Fruit fly (Drosophila melanogaster) whole organism, adult: ENCODE results near the gene Plod.

Experiments used
- CG11617 ChIP-seq: fragments of 200-800 bp; sonication (Bioruptor generic); optimal IDR thresholded peaks from 2 replicates; lab custom pipeline; 2017; ENCODE audit warnings: mild to moderate bottlenecking, missing biosample characterization, missing genetic modification reagents, missing genetic modification characterization
- CG12768 ChIP-seq: fragments of 200-800 bp; sonication (Bioruptor generic); optimal IDR thresholded peaks from 2 replicates; lab custom pipeline; 2017; ENCODE audit warnings: missing biosample characterization, missing genetic modification characterization, mild to moderate bottlenecking, moderate library complexity, missing genetic modification reagents
- CG14711 ChIP-seq: fragments of 200-800 bp; sonication (Bioruptor generic); optimal IDR thresholded peaks from 2 replicates; lab custom pipeline; 2018; ENCODE audit warnings: missing biosample characterization, mild to moderate bottlenecking, missing genetic modification characterization, moderate library complexity
- CG1620 ChIP-seq: fragments of 200-800 bp; sonication (Bioruptor generic); optimal IDR thresholded peaks from 2 replicates; lab custom pipeline; 2016; ENCODE audit warnings: missing biosample characterization, missing genetic modification characterization
- CG33017 ChIP-seq: fragments of 200-800 bp; sonication (Bioruptor generic); optimal IDR thresholded peaks from 2 replicates; lab custom pipeline; 2018; ENCODE audit warnings: missing biosample characterization, mild to moderate bottlenecking, missing genetic modification characterization, moderate library complexity
- CG5204 ChIP-seq: fragments of 200-800 bp; sonication (Bioruptor generic); optimal IDR thresholded peaks from 2 replicates; lab custom pipeline; 2016; ENCODE audit warnings: missing biosample characterization, missing genetic modification characterization
- CG7045 ChIP-seq: fragments of 200-800 bp; sonication (Bioruptor generic); optimal IDR thresholded peaks from 2 replicates; lab custom pipeline; 2017; ENCODE audit warnings: missing biosample characterization, mild to moderate bottlenecking, missing genetic modification characterization
- CG7101 ChIP-seq: fragments of 200-800 bp; sonication (Bioruptor generic); optimal IDR thresholded peaks from 2 replicates; lab custom pipeline; 2018; ENCODE audit warnings: missing biosample characterization, mild to moderate bottlenecking, missing genetic modification characterization, moderate library complexity
- Clk ChIP-seq: fragments of 200-800 bp; sonication (Bioruptor generic); optimal IDR thresholded peaks from 2 replicates; lab custom pipeline; 2017; ENCODE audit warnings: missing biosample characterization, missing genetic modification characterization
- Crg-1 ChIP-seq: fragments of 200-800 bp; sonication (Bioruptor generic); optimal IDR thresholded peaks from 2 replicates; lab custom pipeline; 2016; ENCODE audit warnings: missing biosample characterization, missing genetic modification characterization
- Hr96 ChIP-seq: fragments of 200-800 bp; sonication (Bioruptor generic); optimal IDR thresholded peaks from 2 replicates; lab custom pipeline; 2016; ENCODE audit warnings: missing biosample characterization, missing genetic modification characterization
- Mnt ChIP-seq: fragments of 200-800 bp; sonication (Bioruptor generic); optimal IDR thresholded peaks from 2 replicates; lab custom pipeline; 2016; ENCODE audit warnings: missing biosample characterization, mild to moderate bottlenecking, missing genetic modification characterization
- bab1 ChIP-seq: fragments of 200-800 bp; sonication (Bioruptor generic); optimal IDR thresholded peaks from 3 replicates; lab custom pipeline; 2019; ENCODE audit warnings: missing biosample characterization, mild to moderate bottlenecking, missing genetic modification characterization, moderate library complexity
- cic ChIP-seq: fragments of 200-800 bp; sonication (Bioruptor generic); optimal IDR thresholded peaks from 2 replicates; lab custom pipeline; 2017; ENCODE audit warnings: missing biosample characterization, mild to moderate bottlenecking, missing genetic modification characterization, moderate library complexity
- cnc ChIP-seq, 2 experiments: fragments of >200 bp; optimal IDR thresholded peaks; 2 replicates each; lab custom pipeline; 2017
- kay ChIP-seq: fragments of 200-800 bp; sonication (Bioruptor generic); peaks from one replicate; lab custom pipeline; 2016; ENCODE audit warnings: missing biosample characterization, missing genetic modification characterization, borderline replicate concordance
- ovo ChIP-seq: fragments of 200-800 bp; sonication (Bioruptor generic); optimal IDR thresholded peaks from 2 replicates; lab custom pipeline; 2016; ENCODE audit warnings: missing biosample characterization, missing genetic modification characterization
- pad ChIP-seq: fragments of 200-800 bp; sonication (Bioruptor generic); optimal IDR thresholded peaks from 3 replicates; lab custom pipeline; 2017; ENCODE audit warnings: missing biosample characterization, missing genetic modification characterization, mild to moderate bottlenecking, moderate library complexity, missing genetic modification reagents
- tj ChIP-seq: fragments of 200-800 bp; sonication (Bioruptor generic); optimal IDR thresholded peaks from 3 replicates; lab custom pipeline; 2017; ENCODE audit warnings: missing biosample characterization, mild to moderate bottlenecking, missing genetic modification characterization, moderate library complexity
- toe ChIP-seq: fragments of 200-800 bp; sonication (Bioruptor generic); optimal IDR thresholded peaks from 2 replicates; lab custom pipeline; 2016; ENCODE audit warnings: missing biosample characterization, missing genetic modification characterization

The Plod gene

dm6 chr3L:11243292-11243670 lies 37.5 kb upstream of the Plod start:
- no peak for TF ChIP-seq CG11617 (GFP tag; lab: Kevin White, UChicago)
- no peak for TF ChIP-seq Mnt
- TF ChIP-seq cnc (optimal IDR thresholded peaks at IDR 0.05; lab: Kevin White, UChicago) = no peak
- no peak for TF ChIP-seq Clk
- TF ChIP-seq ovo (GFP tag; lab: Kevin White, UChicago) = no peak
- no peak for TF ChIP-seq Hr96
- no peak for TF ChIP-seq CG14711 (tag; lab: Kevin White, UChicago)
- TF ChIP-seq CG12768 = no peak
- no peak for TF ChIP-seq kay (GFP tag; lab: Kevin White, UChicago)
- TF ChIP-seq CG7101 (tag; lab: Kevin White, UChicago) = no peak
- TF ChIP-seq tj (GFP tag; lab: Kevin White, UChicago) = no peak
- TF ChIP-seq bab1 (GFP tag; lab: Kevin White, UChicago) = no peak
- no peak for TF ChIP-seq CG5204 (GFP tag; lab: Kevin White, UChicago)
- no peak for TF ChIP-seq cic (GFP tag; lab: Kevin White, UChicago)

DNA sequence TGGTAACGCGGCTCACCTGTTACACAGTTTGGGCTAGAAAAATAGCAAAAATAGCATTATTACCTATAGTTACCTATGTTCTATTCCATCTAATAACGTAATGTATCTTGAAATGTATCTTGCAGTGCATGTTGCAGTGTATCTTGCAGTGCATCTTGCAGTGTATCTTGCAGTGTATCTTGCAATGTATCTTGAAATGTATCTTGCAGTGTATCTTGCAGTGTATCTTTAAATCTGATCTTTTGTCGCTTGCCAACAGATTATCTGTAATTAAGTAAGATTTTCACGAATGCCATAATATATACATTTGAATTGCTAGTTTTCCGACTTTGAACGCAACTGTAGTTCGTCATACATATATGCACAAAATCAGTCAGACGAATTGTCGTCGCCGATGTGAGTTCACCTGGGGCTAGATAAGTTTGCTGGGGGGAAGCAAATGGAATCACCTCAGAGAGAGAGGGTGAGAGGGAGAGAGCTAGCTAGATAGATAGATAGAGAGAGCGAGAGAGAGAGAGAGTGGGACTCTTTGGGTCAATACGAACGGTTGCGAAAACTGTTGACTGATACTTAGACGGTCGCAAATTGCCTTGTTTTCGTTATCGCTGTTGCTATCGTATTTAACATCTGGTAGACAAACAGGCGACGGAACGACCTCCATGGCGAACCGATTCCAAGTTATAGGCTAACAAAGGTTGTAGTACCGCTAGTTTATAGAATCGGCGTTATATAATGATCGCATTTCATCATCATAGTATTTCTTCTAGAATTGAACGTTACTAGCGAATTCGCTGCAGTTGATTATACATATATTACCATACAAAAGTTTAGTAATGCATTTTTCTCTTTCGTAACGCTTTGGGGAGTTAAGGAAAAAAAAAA lies 36.8 kb upstream of the Plod start:
- TF ChIP-seq cnc (optimal IDR thresholded peaks at IDR 0.05; lab: Kevin White, UChicago) (no peak), ovo (GFP tag; lab: Kevin White, UChicago) (peak; percentile 68), CG12768 (peak; percentile 78), Mnt (peak; percentile 27), CG14711 (tag; lab: Kevin White, UChicago) (no peak), Clk (peak; percentile 39), kay (GFP tag; lab: Kevin White, UChicago) (peak; percentile 89), CG5204 (GFP tag; lab: Kevin White, UChicago) (peak; percentile 4), CG7101 (tag; lab: Kevin White, UChicago) (peak; percentile 42), CG33017 (peak; percentile 55), bab1 (GFP tag; lab: Kevin White, UChicago) (no peak), tj (GFP tag; lab: Kevin White, UChicago) (peak; percentile 11), cic (GFP tag; lab: Kevin White, UChicago) (peak; percentile 91), CG1620 (peak; percentile 5), toe (peak; percentile 60), Crg-1 (peak; percentile 33), Hr96 (peak; percentile 14), pad (GFP tag; lab: Kevin White, UChicago) (peak; percentile 32), CG11617 (GFP tag; lab: Kevin White, UChicago) (peak; percentile 4), CG7045 (GFP tag; lab: Kevin White, UChicago) (peak; percentile 55)

DNA sequence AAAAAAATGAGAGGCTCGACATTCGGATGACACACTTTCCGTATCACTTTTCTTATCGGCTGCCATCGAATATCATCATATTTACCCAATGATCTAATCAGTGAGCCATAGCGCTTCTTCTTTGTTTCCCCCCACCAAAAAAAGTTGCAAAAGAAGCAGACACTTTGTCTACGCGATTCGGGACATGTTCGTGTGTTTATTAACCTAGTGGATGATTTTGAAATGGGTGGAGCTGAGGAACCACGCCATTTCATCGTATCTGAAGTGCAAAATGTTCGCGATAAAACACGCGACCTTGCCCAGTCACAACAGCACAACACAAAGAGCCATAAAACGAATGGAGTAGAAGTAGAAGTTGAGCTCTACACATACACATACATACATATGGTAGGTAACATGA lies 36.1 kb upstream of the Plod start:
- peak; percentile 30 for TF ChIP-seq cic (GFP tag; lab: Kevin White, UChicago)
- no peak for TF ChIP-seq Mnt
- TF ChIP-seq CG7101 (tag; lab: Kevin White, UChicago) = peak; percentile 1
- TF ChIP-seq CG12768 = no peak

- no peak for TF ChIP-seq CG7045 (GFP tag; lab: Kevin White, UChicago)
- no peak for TF ChIP-seq CG7101 (tag; lab: Kevin White, UChicago)
- TF ChIP-seq Clk = no peak
- TF ChIP-seq CG14711 (tag; lab: Kevin White, UChicago) = no peak
- peak; percentile 49 for TF ChIP-seq CG12768
- TF ChIP-seq Hr96 = no peak
- peak; percentile 80 for TF ChIP-seq cic (GFP tag; lab: Kevin White, UChicago)
- no peak for TF ChIP-seq CG1620
- no peak for TF ChIP-seq cnc (optimal IDR thresholded peaks at IDR 0.05; lab: Kevin White, UChicago)
- peak; percentile 85 for TF ChIP-seq kay (GFP tag; lab: Kevin White, UChicago)
- TF ChIP-seq toe = no peak
- peak; percentile 7 for TF ChIP-seq CG33017
- peak; percentile 78 for TF ChIP-seq tj (GFP tag; lab: Kevin White, UChicago)
- TF ChIP-seq Mnt = no peak
- no peak for TF ChIP-seq CG11617 (GFP tag; lab: Kevin White, UChicago)
Measured at dm6 chr3L:11239191-11239641, 33.4 kb upstream of the Plod start.

dm6 chr3L:11237127-11237759 lies 31.4 kb upstream of the Plod start:
- TF ChIP-seq pad (GFP tag; lab: Kevin White, UChicago) (no peak), CG1620 (no peak), cnc (optimal IDR thresholded peaks at IDR 0.05; lab: Kevin White, UChicago) (no peak), CG11617 (GFP tag; lab: Kevin White, UChicago) (no peak), CG7101 (tag; lab: Kevin White, UChicago) (no peak), Mnt (no peak), tj (GFP tag; lab: Kevin White, UChicago) (no peak)

- TF ChIP-seq Mnt = no peak
- TF ChIP-seq pad (GFP tag; lab: Kevin White, UChicago) = no peak
- no peak for TF ChIP-seq ovo (GFP tag; lab: Kevin White, UChicago)
- no peak for TF ChIP-seq CG5204 (GFP tag; lab: Kevin White, UChicago)
- no peak for TF ChIP-seq kay (GFP tag; lab: Kevin White, UChicago)
- TF ChIP-seq Crg-1 = no peak
- no peak for TF ChIP-seq Clk
- no peak for TF ChIP-seq CG1620
- TF ChIP-seq CG33017 = no peak
- TF ChIP-seq CG7101 (tag; lab: Kevin White, UChicago) = no peak
- no peak for TF ChIP-seq CG12768
- TF ChIP-seq CG11617 (GFP tag; lab: Kevin White, UChicago) = no peak
- no peak for TF ChIP-seq bab1 (GFP tag; lab: Kevin White, UChicago)
- no peak for TF ChIP-seq CG14711 (tag; lab: Kevin White, UChicago)
- no peak for TF ChIP-seq toe
- TF ChIP-seq CG7045 (GFP tag; lab: Kevin White, UChicago) = no peak
- no peak for TF ChIP-seq tj (GFP tag; lab: Kevin White, UChicago)
- no peak for TF ChIP-seq cnc (optimal IDR thresholded peaks at IDR 0.05; lab: Kevin White, UChicago)
Measured at dm6 chr3L:11236118-11236517, 30.3 kb upstream of the Plod start, which contains the start of gene Ir68a. Gene Ir68a (minus strand): TSS chr3L:11236218.
